Worm (Caenorhabditis elegans): ENCODE results near the gene F42E8.1.

Gene F42E8.1

DNA sequence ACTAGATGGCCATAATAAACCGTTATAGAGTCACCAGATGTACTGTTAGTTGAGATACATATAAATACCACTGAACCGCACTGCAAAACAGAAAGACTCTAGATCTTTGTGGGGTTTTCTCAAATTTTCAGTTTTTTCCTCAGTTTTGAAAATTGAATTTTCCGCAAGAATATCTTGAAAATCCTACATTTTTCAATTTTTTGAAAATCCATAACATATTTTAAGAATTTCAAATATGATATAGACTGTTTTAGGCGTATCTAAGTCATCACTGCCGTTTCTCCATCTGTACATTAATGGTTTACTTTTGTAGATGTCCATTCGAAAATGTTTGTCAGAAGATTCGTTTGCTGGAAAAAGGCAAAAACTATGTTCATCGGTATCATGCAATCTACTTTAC is at the start of gene F42E8.1:
F42E8.1 (plus strand) TSS at position 301 of the 400 bp plus-strand sequence.
- TF ChIP-seq med-1 (GFP tag; optimal IDR thresholded peaks at IDR 0.05; ENCODE audit: insufficient read depth) (no peak), T22C8.4 (GFP tag; IDR thresholded peaks at IDR 0.05) (no peak), ztf-29 (GFP tag; IDR thresholded peaks at IDR 0.05) (no peak), flt-1 (GFP tag; IDR thresholded peaks at IDR 0.05) (no peak), cog-1 (tag; optimal IDR thresholded peaks at IDR 0.05) (no peak), klf-2 (GFP tag; conservative IDR thresholded peaks at IDR 0.05) (no peak), ref-1 (GFP tag; conservative IDR thresholded peaks at IDR 0.05) (no peak), ztf-23 (GFP tag; IDR thresholded peaks at IDR 0.05) (no peak), tab-1 (GFP tag; IDR thresholded peaks at IDR 0.05) (no peak)

DNA sequence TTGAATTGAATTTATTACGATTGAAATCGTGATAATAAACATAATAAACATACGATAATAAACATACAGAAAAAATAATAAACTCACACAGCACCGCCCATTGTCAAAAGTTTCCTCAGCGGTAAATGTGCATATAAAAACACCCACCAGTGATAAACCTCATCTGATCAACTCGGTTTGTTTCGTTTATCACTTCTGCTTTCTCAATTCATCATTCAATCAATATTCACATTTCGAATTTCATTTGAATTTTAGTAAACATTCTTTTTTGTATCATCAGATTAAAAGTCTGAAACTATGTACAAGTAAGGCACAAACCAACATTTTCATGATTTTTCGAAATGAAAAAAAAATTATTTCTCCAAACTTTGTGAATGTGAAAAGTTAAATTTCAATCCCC is 48.8 kb upstream of the F42E8.1 start, which contains the start of gene try-10:
try-10 (minus strand) TSS at position 101 of the 400 bp plus-strand sequence.
- TF ChIP-seq klf-2 (GFP tag; conservative IDR thresholded peaks at IDR 0.05) (no peak), ztf-29 (GFP tag; IDR thresholded peaks at IDR 0.05) (no peak), tab-1 (GFP tag; IDR thresholded peaks at IDR 0.05) (no peak), ref-1 (GFP tag; conservative IDR thresholded peaks at IDR 0.05) (no peak), ztf-23 (GFP tag; IDR thresholded peaks at IDR 0.05) (no peak), med-1 (GFP tag; optimal IDR thresholded peaks at IDR 0.05; ENCODE audit: insufficient read depth) (no peak), cog-1 (tag; optimal IDR thresholded peaks at IDR 0.05) (no peak), flt-1 (GFP tag; IDR thresholded peaks at IDR 0.05) (no peak), T22C8.4 (GFP tag; IDR thresholded peaks at IDR 0.05) (no peak)

DNA sequence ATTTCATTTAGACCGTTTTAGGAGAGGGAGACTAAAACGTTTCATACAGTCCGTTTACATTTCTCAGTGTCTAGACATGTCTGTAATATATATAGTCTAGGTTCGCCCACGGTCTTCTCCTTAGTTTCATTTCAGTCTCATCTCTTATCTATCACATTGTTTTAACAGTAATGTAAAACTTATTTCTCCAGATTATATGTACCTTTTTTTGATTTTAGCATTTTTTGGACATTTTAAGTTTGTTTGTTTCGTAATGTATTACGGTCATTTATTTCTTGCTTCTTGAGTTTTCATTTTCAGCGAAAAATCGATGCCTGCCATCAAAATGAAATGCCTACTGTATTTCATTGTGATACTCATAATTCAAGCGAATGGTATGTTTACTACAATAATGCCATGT is 48.1 kb upstream of the F42E8.1 start, which contains the start of gene F15B9.6:
F15B9.6 (plus strand) TSS at position 301 of the 400 bp plus-strand sequence.
- TF ChIP-seq ztf-29 (GFP tag; IDR thresholded peaks at IDR 0.05) (no peak), ref-1 (GFP tag; conservative IDR thresholded peaks at IDR 0.05) (no peak), klf-2 (GFP tag; conservative IDR thresholded peaks at IDR 0.05) (no peak), cog-1 (tag; optimal IDR thresholded peaks at IDR 0.05) (no peak), ztf-23 (GFP tag; IDR thresholded peaks at IDR 0.05) (no peak), tab-1 (GFP tag; IDR thresholded peaks at IDR 0.05) (no peak), flt-1 (GFP tag; IDR thresholded peaks at IDR 0.05) (no peak), med-1 (GFP tag; optimal IDR thresholded peaks at IDR 0.05; ENCODE audit: insufficient read depth) (no peak), T22C8.4 (GFP tag; IDR thresholded peaks at IDR 0.05) (no peak)

DNA sequence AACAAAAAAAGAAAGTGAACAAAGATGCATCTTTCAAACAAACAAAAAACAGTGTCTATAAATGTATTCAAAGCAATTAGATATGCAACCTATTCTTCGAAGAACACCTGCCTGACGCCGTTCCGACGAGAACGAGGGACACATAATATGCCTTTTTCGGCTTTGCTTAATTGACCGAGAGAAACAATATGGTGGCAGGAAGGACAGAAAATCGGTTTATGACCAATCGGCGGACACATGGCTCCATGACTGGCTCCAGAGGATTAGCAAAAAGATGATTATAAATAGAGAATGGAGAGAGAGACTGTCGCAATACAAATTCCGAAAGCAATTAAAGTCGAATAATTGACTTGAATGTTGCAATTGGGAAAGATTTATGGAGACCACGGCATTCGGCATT is 43.7 kb upstream of the F42E8.1 start:
- TF ChIP-seq T22C8.4 (GFP tag; IDR thresholded peaks at IDR 0.05) (no peak), ztf-23 (GFP tag; IDR thresholded peaks at IDR 0.05) (no peak), klf-2 (GFP tag; conservative IDR thresholded peaks at IDR 0.05) (no peak), flt-1 (GFP tag; IDR thresholded peaks at IDR 0.05) (no peak), tab-1 (GFP tag; IDR thresholded peaks at IDR 0.05) (no peak), med-1 (GFP tag; optimal IDR thresholded peaks at IDR 0.05; ENCODE audit: insufficient read depth) (no peak), cog-1 (tag; optimal IDR thresholded peaks at IDR 0.05) (no peak), ztf-29 (GFP tag; IDR thresholded peaks at IDR 0.05) (no peak), ref-1 (GFP tag; conservative IDR thresholded peaks at IDR 0.05) (no peak)

DNA sequence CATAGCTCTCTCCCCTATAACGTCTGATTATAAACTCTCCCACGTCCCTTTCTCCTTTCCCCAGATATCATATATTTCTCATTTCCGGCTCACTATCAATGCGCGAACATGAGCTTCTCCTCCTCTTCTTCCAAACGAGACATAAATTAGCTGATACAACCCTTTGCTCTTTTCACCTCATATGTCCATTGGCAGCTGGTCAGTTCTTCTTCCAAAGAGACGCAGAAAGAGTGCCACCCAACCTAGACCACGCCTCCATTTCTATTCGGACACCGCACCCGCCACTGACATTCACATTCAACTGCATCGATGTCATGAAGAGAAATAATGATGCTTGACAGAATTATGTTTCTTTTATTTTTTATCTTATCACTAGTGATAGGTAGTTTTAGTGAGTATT is 43.2 kb upstream of the F42E8.1 start, which contains the start of gene fmi-1:
fmi-1 (plus strand) TSS at position 301 of the 400 bp plus-strand sequence.
- TF ChIP-seq ztf-29 (GFP tag; IDR thresholded peaks at IDR 0.05) (no peak; the same call in 1 of the 2 replicates), ztf-23 (GFP tag; IDR thresholded peaks at IDR 0.05) (no peak), med-1 (GFP tag; optimal IDR thresholded peaks at IDR 0.05; ENCODE audit: insufficient read depth) (no peak), tab-1 (GFP tag; IDR thresholded peaks at IDR 0.05) (no peak), ref-1 (GFP tag; conservative IDR thresholded peaks at IDR 0.05) (no peak), klf-2 (GFP tag; conservative IDR thresholded peaks at IDR 0.05) (no peak), cog-1 (tag; optimal IDR thresholded peaks at IDR 0.05) (no peak), T22C8.4 (GFP tag; IDR thresholded peaks at IDR 0.05) (no peak), flt-1 (GFP tag; IDR thresholded peaks at IDR 0.05) (no peak)

DNA sequence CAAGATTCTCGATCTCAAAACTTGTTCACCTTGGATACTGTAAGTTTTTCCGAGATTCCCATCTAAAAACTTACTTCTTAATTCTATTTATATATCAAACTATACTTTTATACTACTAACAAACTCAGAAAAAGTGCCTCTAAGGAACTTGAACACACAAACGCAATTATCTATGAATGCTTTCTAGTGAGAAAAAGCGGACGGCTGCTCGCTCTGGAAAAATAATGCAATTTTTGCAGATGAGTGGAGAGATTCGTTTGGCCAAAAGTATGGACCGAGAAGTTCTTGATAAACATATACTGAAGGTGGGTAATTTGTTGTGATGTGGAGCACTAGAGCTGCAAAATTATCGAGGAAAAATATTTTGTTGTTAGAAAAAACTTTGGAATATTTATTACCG is 41.9 kb upstream of the F42E8.1 start:
- TF ChIP-seq cog-1 (tag; optimal IDR thresholded peaks at IDR 0.05) (no peak), T22C8.4 (GFP tag; IDR thresholded peaks at IDR 0.05) (no peak), klf-2 (GFP tag; conservative IDR thresholded peaks at IDR 0.05) (no peak), med-1 (GFP tag; optimal IDR thresholded peaks at IDR 0.05; ENCODE audit: insufficient read depth) (no peak), ref-1 (GFP tag; conservative IDR thresholded peaks at IDR 0.05) (no peak), flt-1 (GFP tag; IDR thresholded peaks at IDR 0.05) (no peak), ztf-23 (GFP tag; IDR thresholded peaks at IDR 0.05) (no peak), tab-1 (GFP tag; IDR thresholded peaks at IDR 0.05) (no peak), ztf-29 (GFP tag; IDR thresholded peaks at IDR 0.05) (no peak)

DNA sequence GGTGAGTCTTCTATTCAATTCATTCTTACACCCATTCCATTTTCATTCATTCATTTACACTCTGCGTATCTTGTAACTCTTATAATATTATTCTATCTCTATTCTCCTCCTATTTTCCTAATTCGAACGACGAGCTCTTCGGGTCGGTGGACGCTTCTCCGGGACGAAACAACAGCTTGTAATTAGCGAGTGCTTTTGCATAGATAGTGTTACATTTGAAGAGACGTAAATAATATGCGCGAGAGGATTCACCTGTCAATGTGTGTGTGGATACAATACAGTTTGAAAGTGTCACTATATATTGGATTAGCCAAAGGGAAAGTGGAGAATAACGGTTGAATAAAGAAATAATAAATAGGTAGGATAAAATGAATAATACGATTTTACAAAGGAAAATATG is 41.3 kb upstream of the F42E8.1 start:
- TF ChIP-seq klf-2 (GFP tag; conservative IDR thresholded peaks at IDR 0.05) (no peak), ztf-23 (GFP tag; IDR thresholded peaks at IDR 0.05) (no peak), ztf-29 (GFP tag; IDR thresholded peaks at IDR 0.05) (no peak), T22C8.4 (GFP tag; IDR thresholded peaks at IDR 0.05) (no peak), flt-1 (GFP tag; IDR thresholded peaks at IDR 0.05) (no peak), tab-1 (GFP tag; IDR thresholded peaks at IDR 0.05) (no peak), ref-1 (GFP tag; conservative IDR thresholded peaks at IDR 0.05) (no peak), med-1 (GFP tag; optimal IDR thresholded peaks at IDR 0.05; ENCODE audit: insufficient read depth) (no peak), cog-1 (tag; optimal IDR thresholded peaks at IDR 0.05) (no peak)

DNA sequence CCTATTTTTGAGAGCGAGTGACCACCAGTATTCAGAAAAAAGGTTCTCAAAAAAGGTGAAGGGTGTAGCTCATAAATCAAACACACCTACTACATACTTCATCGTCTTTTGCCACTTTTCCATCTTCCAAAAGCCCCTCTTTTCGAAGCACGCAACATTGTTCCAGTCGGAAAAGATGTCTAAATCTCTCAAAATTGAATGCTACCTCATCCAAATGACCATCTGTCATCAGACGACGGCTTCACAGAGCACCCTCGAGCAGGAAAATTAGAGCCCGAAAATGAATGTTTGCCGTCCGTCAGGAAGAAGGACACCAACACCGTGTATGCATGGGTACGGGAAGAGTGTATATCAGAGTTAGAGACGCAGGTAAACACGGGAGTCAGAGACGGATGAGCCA is 40.4 kb upstream of the F42E8.1 start:
- TF ChIP-seq ztf-23 (GFP tag; IDR thresholded peaks at IDR 0.05) (no peak), T22C8.4 (GFP tag; IDR thresholded peaks at IDR 0.05) (no peak), tab-1 (GFP tag; IDR thresholded peaks at IDR 0.05) (no peak), ztf-29 (GFP tag; IDR thresholded peaks at IDR 0.05) (no peak), klf-2 (GFP tag; conservative IDR thresholded peaks at IDR 0.05) (no peak), ref-1 (GFP tag; conservative IDR thresholded peaks at IDR 0.05) (no peak), med-1 (GFP tag; optimal IDR thresholded peaks at IDR 0.05; ENCODE audit: insufficient read depth) (no peak), flt-1 (GFP tag; IDR thresholded peaks at IDR 0.05) (no peak), cog-1 (tag; optimal IDR thresholded peaks at IDR 0.05) (no peak)

DNA sequence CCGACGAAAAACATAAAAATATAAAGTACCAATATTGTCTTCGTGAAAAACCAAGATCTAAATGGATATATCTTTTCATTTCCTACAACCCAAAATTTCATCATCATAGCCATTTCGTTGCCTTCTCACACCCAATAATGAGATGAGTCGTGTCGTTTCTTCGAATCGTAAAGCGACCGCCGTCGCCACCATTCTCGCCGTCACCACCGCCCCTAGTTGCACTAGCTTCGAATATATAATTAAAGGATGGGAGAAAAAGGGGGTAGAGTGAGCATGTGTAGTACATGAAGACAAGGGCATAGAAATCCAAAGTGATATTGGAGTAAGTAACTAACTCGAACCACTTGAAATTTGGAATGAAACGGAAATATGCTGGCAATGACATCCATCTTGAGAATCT is 39.7 kb upstream of the F42E8.1 start:
- no peak for TF ChIP-seq flt-1 (GFP tag; IDR thresholded peaks at IDR 0.05)
- no peak for TF ChIP-seq ref-1 (GFP tag; conservative IDR thresholded peaks at IDR 0.05)
- TF ChIP-seq ztf-29 (GFP tag; IDR thresholded peaks at IDR 0.05): no peak
- TF ChIP-seq cog-1 (tag; optimal IDR thresholded peaks at IDR 0.05): no peak
- no peak for TF ChIP-seq ztf-23 (GFP tag; IDR thresholded peaks at IDR 0.05)
- no peak for TF ChIP-seq tab-1 (GFP tag; IDR thresholded peaks at IDR 0.05)
- no peak for TF ChIP-seq med-1 (GFP tag; optimal IDR thresholded peaks at IDR 0.05; ENCODE audit: insufficient read depth)
